Worm (Caenorhabditis elegans): ENCODE results near the gene tmem-131.

DNA sequence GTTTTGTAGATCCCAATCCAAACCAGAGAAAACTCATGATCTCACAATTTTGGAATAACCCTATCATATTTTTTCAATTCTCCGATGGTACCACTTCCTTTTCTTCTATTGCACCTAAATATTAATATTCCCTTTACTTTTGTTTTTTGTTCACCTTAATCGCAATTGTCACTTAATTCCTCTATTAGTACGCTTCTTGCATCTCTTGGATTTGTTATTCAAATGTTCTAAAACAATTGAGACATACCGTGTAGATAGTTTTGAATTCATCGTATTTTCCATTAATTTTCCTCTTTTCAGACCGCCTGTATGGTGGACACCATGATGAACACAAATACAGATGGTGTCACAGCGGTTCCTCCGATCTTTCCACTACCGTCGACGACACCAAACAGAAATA lies 46.1 kb downstream of the tmem-131 start, which contains the start of gene flh-2:
- TF ChIP-seq cog-1 (tag; optimal IDR thresholded peaks at IDR 0.05) (no peak), T22C8.4 (GFP tag; IDR thresholded peaks at IDR 0.05) (no peak), med-1 (GFP tag; optimal IDR thresholded peaks at IDR 0.05; ENCODE audit: insufficient read depth) (no peak)
